Fruit fly (Drosophila melanogaster) whole organism, adult: ENCODE measurements around the gene CG17272.

Experiments
- CG11617 ChIP-seq: fragments of 200-800 bp; sonication (Bioruptor generic); optimal IDR thresholded peaks from 2 replicates; lab custom pipeline; 2017; ENCODE audit warnings: mild to moderate bottlenecking, missing biosample characterization, missing genetic modification reagents, missing genetic modification characterization
- CG1620 ChIP-seq: fragments of 200-800 bp; sonication (Bioruptor generic); optimal IDR thresholded peaks from 2 replicates; lab custom pipeline; 2016; ENCODE audit warnings: missing biosample characterization, missing genetic modification characterization
- CG33017 ChIP-seq: fragments of 200-800 bp; sonication (Bioruptor generic); optimal IDR thresholded peaks from 2 replicates; lab custom pipeline; 2018; ENCODE audit warnings: missing biosample characterization, mild to moderate bottlenecking, missing genetic modification characterization, moderate library complexity
- CG5204 ChIP-seq: fragments of 200-800 bp; sonication (Bioruptor generic); optimal IDR thresholded peaks from 2 replicates; lab custom pipeline; 2016; ENCODE audit warnings: missing biosample characterization, missing genetic modification characterization
- CG7045 ChIP-seq: fragments of 200-800 bp; sonication (Bioruptor generic); optimal IDR thresholded peaks from 2 replicates; lab custom pipeline; 2017; ENCODE audit warnings: missing biosample characterization, mild to moderate bottlenecking, missing genetic modification characterization
- CG7101 ChIP-seq: fragments of 200-800 bp; sonication (Bioruptor generic); optimal IDR thresholded peaks from 2 replicates; lab custom pipeline; 2018; ENCODE audit warnings: missing biosample characterization, mild to moderate bottlenecking, missing genetic modification characterization, moderate library complexity
- bab1 ChIP-seq: fragments of 200-800 bp; sonication (Bioruptor generic); optimal IDR thresholded peaks from 3 replicates; lab custom pipeline; 2019; ENCODE audit warnings: missing biosample characterization, mild to moderate bottlenecking, missing genetic modification characterization, moderate library complexity
- cnc ChIP-seq, 2 experiments: fragments of >200 bp; optimal IDR thresholded peaks; 2 replicates each; lab custom pipeline; 2017
- kay ChIP-seq: fragments of 200-800 bp; sonication (Bioruptor generic); peaks from one replicate; lab custom pipeline; 2016; ENCODE audit warnings: missing biosample characterization, missing genetic modification characterization, borderline replicate concordance
- ovo ChIP-seq: fragments of 200-800 bp; sonication (Bioruptor generic); optimal IDR thresholded peaks from 2 replicates; lab custom pipeline; 2016; ENCODE audit warnings: missing biosample characterization, missing genetic modification characterization
- toe ChIP-seq: fragments of 200-800 bp; sonication (Bioruptor generic); optimal IDR thresholded peaks from 2 replicates; lab custom pipeline; 2016; ENCODE audit warnings: missing biosample characterization, missing genetic modification characterization

- TF ChIP-seq toe (GFP tag; lab: Kevin White, UChicago) (no peak), ovo (GFP tag; lab: Kevin White, UChicago) (no peak), bab1 (GFP tag; lab: Kevin White, UChicago) (no peak), kay (no peak), CG5204 (GFP tag; lab: Kevin White, UChicago) (no peak), CG7045 (no peak), CG7101 (tag; lab: Kevin White, UChicago) (no peak), CG33017 (tag; lab: Kevin White, UChicago) (no peak), CG11617 (no peak), CG1620 (GFP tag; lab: Kevin White, UChicago) (no peak), cnc (optimal IDR thresholded peaks at IDR 0.05; lab: Kevin White, UChicago) (no peak)
Observed at dm6 chr3R:20791212-20791789, 32.7 kb downstream of the CG17272 start.
